Fruit fly (Drosophila melanogaster): ENCODE measurements around the gene CG17195.

CG17195 gene

dm6 chr3R:25776137-25776536 lies 861 bp downstream of the CG17195 start, which contains the start of gene CG17196:
TSS of gene CG17196 (minus strand) at chr3R:25776237.
- TF ChIP-seq CG4707 (GFP tag; optimal IDR thresholded peaks at IDR 0.05) = no peak
- TF ChIP-seq CG11398 (GFP tag; optimal IDR thresholded peaks at IDR 0.05) = no peak
- no peak for TF ChIP-seq NC2α (GFP tag; optimal IDR thresholded peaks at IDR 0.05)
- TF ChIP-seq bbx (GFP tag; IDR thresholded peaks at IDR 0.05; ENCODE audit: partially characterized antibody) = no peak
- no peak for TF ChIP-seq CTCF (GFP tag; optimal IDR thresholded peaks at IDR 0.05)
- no peak for TF ChIP-seq en (GFP tag; optimal IDR thresholded peaks at IDR 0.05)
- TF ChIP-seq Hmr (GFP tag; optimal IDR thresholded peaks at IDR 0.05) = no peak
- TF ChIP-seq CG10543 (GFP tag; optimal IDR thresholded peaks at IDR 0.05) = no peak
- TF ChIP-seq CG6689 (GFP tag; IDR thresholded peaks at IDR 0.05) = no peak
- no peak for TF ChIP-seq tap (tag; optimal IDR thresholded peaks at IDR 0.05)
- no peak for TF ChIP-seq nom (GFP tag; optimal IDR thresholded peaks at IDR 0.05)
- TF ChIP-seq CG9817 (tag; optimal IDR thresholded peaks at IDR 0.05) = no peak
- TF ChIP-seq dmrt99B (tag; optimal IDR thresholded peaks at IDR 0.05) = no peak
- no peak for TF ChIP-seq nau (GFP tag; optimal IDR thresholded peaks at IDR 0.05)
- TF ChIP-seq CG10321 (GFP tag; IDR thresholded peaks at IDR 0.05) = no peak
- TF ChIP-seq CG4404 (GFP tag; IDR thresholded peaks at IDR 0.05) = no peak
- no peak for TF ChIP-seq slp2 (GFP tag; optimal IDR thresholded peaks at IDR 0.05)
- no peak for TF ChIP-seq CG31365 (tag; optimal IDR thresholded peaks at IDR 0.05)

- no peak for TF ChIP-seq B-H2 (GFP tag; optimal IDR thresholded peaks at IDR 0.05)
- no peak for TF ChIP-seq CG3847 (GFP tag; IDR thresholded peaks at IDR 0.05)
- no peak for TF ChIP-seq pho (GFP tag; optimal IDR thresholded peaks at IDR 0.05)
- no peak for TF ChIP-seq C15 (GFP tag; IDR thresholded peaks at IDR 0.05)
- TF ChIP-seq Ssrp (tag; optimal IDR thresholded peaks at IDR 0.05) = no peak
- no peak for TF ChIP-seq CG6689 (GFP tag; IDR thresholded peaks at IDR 0.05)
- no peak for TF ChIP-seq CG6765 (GFP tag; optimal IDR thresholded peaks at IDR 0.05)
- TF ChIP-seq gsb-n (tag; optimal IDR thresholded peaks at IDR 0.05) = no peak
- no peak for TF ChIP-seq CG14667 (GFP tag; IDR thresholded peaks at IDR 0.05)
- TF ChIP-seq exex (tag; optimal IDR thresholded peaks at IDR 0.05) = no peak
- no peak for TF ChIP-seq Drgx (GFP tag; IDR thresholded peaks at IDR 0.05)
- no peak for TF ChIP-seq salm (tag; optimal IDR thresholded peaks at IDR 0.05)
- no peak for TF ChIP-seq Chrac-16 (GFP tag; optimal IDR thresholded peaks at IDR 0.05)
- TF ChIP-seq en (GFP tag; optimal IDR thresholded peaks at IDR 0.05) = no peak
- TF ChIP-seq CG16779 (GFP tag; IDR thresholded peaks at IDR 0.05) = no peak
- no peak for TF ChIP-seq MTF-1 (GFP tag; optimal IDR thresholded peaks at IDR 0.05; ENCODE audit: borderline replicate concordance)
- no peak for TF ChIP-seq rib (GFP tag; IDR thresholded peaks at IDR 0.05)
- TF ChIP-seq nau (GFP tag; optimal IDR thresholded peaks at IDR 0.05) = no peak
- no peak for TF ChIP-seq Sry-δ (GFP tag; optimal IDR thresholded peaks at IDR 0.05)
- no peak for TF ChIP-seq CG6683 (GFP tag; optimal IDR thresholded peaks at IDR 0.05)
Measured at dm6 chr3R:25775269-25775668, 1.7 kb downstream of the CG17195 start, which contains the start of the genes CG17197 and CG17198. TSS of gene CG17197 (minus strand) at chr3R:25775369. TSS of gene CG17198 (minus strand) at chr3R:25775369.

- no peak for TF ChIP-seq TFAM (GFP tag; optimal IDR thresholded peaks at IDR 0.05)
- no peak for TF ChIP-seq CG8765 (GFP tag; IDR thresholded peaks at IDR 0.05)
Measured at dm6 chr3R:25763005-25763404, 14.0 kb downstream of the CG17195 start, which contains the start of gene LpR1. TSS of gene LpR1 (minus strand) at chr3R:25763105.

Measured in whole organism, embryonic.